Fruit fly (Drosophila melanogaster) S2 (cell line): ENCODE measurements around the gene Naprt.

ENCODE experiments used
- CG8478 ChIP-seq: fragments of >200 bp; optimal IDR thresholded peaks from 2 replicates; lab custom pipeline; 2018
- CTCF ChIP-seq, 2 experiments: fragments of >200 bp; optimal IDR thresholded peaks; 2 replicates each; lab custom pipeline; 2018

- no peak for TF ChIP-seq CG8478 (lab: Kevin White, UChicago)
- TF ChIP-seq CTCF (optimal IDR thresholded peaks at IDR 0.05; lab: Kevin White, UChicago): no peak
Observed at dm6 chr2L:4197143-4197912, 543 bp downstream of the Naprt start.
